Fruit fly (Drosophila melanogaster) whole organism, prepupa: ENCODE measurements around the gene nanos.
A peak's percentile ranks its signal among the peaks of the same experiment; 100 is the strongest.

Experiments
- CG11294 ChIP-seq: fragments of 200-800 bp; sonication (Bioruptor generic); IDR thresholded peaks from 2 replicates; pipeline ENCODE4 v1.3.6; 2022; ENCODE audit warnings: missing biosample characterization, missing genetic modification characterization
- CG11762 ChIP-seq: fragments of 200-800 bp; sonication (Bioruptor generic); optimal IDR thresholded peaks from 3 replicates; lab custom pipeline; 2016; ENCODE audit warnings: missing biosample characterization, missing genetic modification characterization; ENCODE audit not compliant: insufficient read depth
- CG15336 ChIP-seq: fragments of 200-800 bp; sonication (Bioruptor generic); IDR thresholded peaks from 2 replicates; pipeline ENCODE4 v1.3.6; 2022; ENCODE audit warnings: missing biosample characterization, missing genetic modification characterization
- CG16779 ChIP-seq: fragments of 200-800 bp; sonication (Bioruptor generic); optimal IDR thresholded peaks from 3 replicates; lab custom pipeline; 2017; ENCODE audit warnings: missing biosample characterization, mild to moderate bottlenecking, missing genetic modification characterization
- CG3032 ChIP-seq: fragments of 200-800 bp; optimal IDR thresholded peaks from 2 replicates; lab custom pipeline; 2019; ENCODE audit warnings: missing biosample characterization, mild to moderate bottlenecking, missing genetic modification characterization, moderate library complexity
- CG32006 ChIP-seq: fragments of 200-800 bp; sonication (Bioruptor generic); optimal IDR thresholded peaks from 3 replicates; lab custom pipeline; 2017; ENCODE audit warnings: missing biosample characterization, mild to moderate bottlenecking, missing genetic modification characterization
- CG3919 ChIP-seq: fragments of 200-800 bp; sonication (Bioruptor generic); optimal IDR thresholded peaks from 3 replicates; lab custom pipeline; 2016; ENCODE audit warnings: missing biosample characterization, missing genetic modification characterization
- CG4318 ChIP-seq: fragments of 200-800 bp; sonication (Bioruptor generic); optimal IDR thresholded peaks from 3 replicates; lab custom pipeline; 2017; ENCODE audit warnings: missing biosample characterization, mild to moderate bottlenecking, missing genetic modification characterization
- CG6276 ChIP-seq: fragments of 200-800 bp; sonication (Bioruptor generic); optimal IDR thresholded peaks from 2 replicates; lab custom pipeline; 2017; ENCODE audit warnings: missing biosample characterization, mild to moderate bottlenecking, missing genetic modification characterization
- CG6808 ChIP-seq: fragments of 200-800 bp; sonication (Bioruptor generic); optimal IDR thresholded peaks from 3 replicates; lab custom pipeline; 2017; ENCODE audit warnings: missing biosample characterization, missing genetic modification characterization, mild to moderate bottlenecking, moderate library complexity, missing genetic modification reagents
- CG6854 ChIP-seq: fragments of 200-800 bp; sonication (Bioruptor generic); optimal IDR thresholded peaks from 2 replicates; lab custom pipeline; 2017; ENCODE audit warnings: missing biosample characterization, mild to moderate bottlenecking, missing genetic modification characterization
- CG7368 ChIP-seq: fragments of 200-800 bp; sonication (Bioruptor generic); optimal IDR thresholded peaks from 3 replicates; lab custom pipeline; 2016; ENCODE audit warnings: missing biosample characterization, missing genetic modification characterization
- CG9139 ChIP-seq: fragments of 200-800 bp; sonication (Bioruptor generic); optimal IDR thresholded peaks from 3 replicates; lab custom pipeline; 2017; ENCODE audit warnings: missing biosample characterization, mild to moderate bottlenecking, missing genetic modification characterization
- Eip75B ChIP-seq: fragments of 200-800 bp; sonication (Bioruptor generic); optimal IDR thresholded peaks from 3 replicates; lab custom pipeline; 2016; ENCODE audit warnings: missing biosample characterization, missing genetic modification characterization
- Ets96B ChIP-seq: fragments of 200-800 bp; optimal IDR thresholded peaks from 2 replicates; lab custom pipeline; 2019; ENCODE audit warnings: missing biosample characterization, mild to moderate bottlenecking, missing genetic modification characterization, moderate library complexity
- Gug ChIP-seq: fragments of 200-800 bp; sonication (Bioruptor generic); IDR thresholded peaks from 2 replicates; pipeline ENCODE4 v1.3.6; 2022; ENCODE audit warnings: missing biosample characterization, missing genetic modification characterization
- Hr38 ChIP-seq: sonication (Bioruptor generic); optimal IDR thresholded peaks from 2 replicates; lab custom pipeline; 2016; ENCODE audit warnings: missing biosample characterization, missing genetic modification characterization
- Hr4 ChIP-seq: fragments of 200-800 bp; sonication (Bioruptor generic); optimal IDR thresholded peaks from 3 replicates; lab custom pipeline; 2016; ENCODE audit warnings: missing biosample characterization, missing genetic modification characterization
- Lpt ChIP-seq: fragments of 200-800 bp; sonication (Bioruptor generic); optimal IDR thresholded peaks from 3 replicates; lab custom pipeline; 2016; ENCODE audit warnings: missing biosample characterization, missing genetic modification characterization
- OdsH ChIP-seq: fragments of 200-800 bp; sonication (Bioruptor generic); optimal IDR thresholded peaks from 3 replicates; lab custom pipeline; 2016; ENCODE audit warnings: missing biosample characterization, missing genetic modification characterization
- Smox ChIP-seq: fragments of 200-800 bp; sonication (Bioruptor generic); optimal IDR thresholded peaks from 3 replicates; lab custom pipeline; 2016; ENCODE audit warnings: missing biosample characterization, missing genetic modification characterization
- Sox14 ChIP-seq: fragments of 200-800 bp; sonication (Bioruptor generic); optimal IDR thresholded peaks from 3 replicates; lab custom pipeline; 2016; ENCODE audit warnings: missing biosample characterization, missing genetic modification characterization
- Sox15 ChIP-seq: fragments of 200-800 bp; sonication (Bioruptor generic); optimal IDR thresholded peaks from 3 replicates; lab custom pipeline; 2016; ENCODE audit warnings: missing biosample characterization, missing genetic modification characterization
- acj6 ChIP-seq: fragments of 200-800 bp; sonication (Bioruptor generic); optimal IDR thresholded peaks from 3 replicates; lab custom pipeline; 2016; ENCODE audit warnings: missing biosample characterization, missing genetic modification characterization
- dac ChIP-seq: fragments of 200-800 bp; sonication (Bioruptor generic); optimal IDR thresholded peaks from 2 replicates; lab custom pipeline; 2017; ENCODE audit warnings: missing biosample characterization, mild to moderate bottlenecking, missing genetic modification characterization
- dsx ChIP-seq: fragments of 200-800 bp; optimal IDR thresholded peaks from 3 replicates; lab custom pipeline; 2019; ENCODE audit warnings: missing biosample characterization, mild to moderate bottlenecking, missing genetic modification characterization, moderate library complexity; ENCODE audit not compliant: poor library complexity, severe bottlenecking
- eg ChIP-seq: fragments of 200-800 bp; sonication (Bioruptor generic); IDR thresholded peaks from 3 replicates; pipeline ENCODE4 v1.3.6; 2022; ENCODE audit warnings: missing biosample characterization, missing genetic modification characterization
- lz ChIP-seq: fragments of 200-800 bp; sonication (Bioruptor generic); optimal IDR thresholded peaks from 3 replicates; lab custom pipeline; 2016; ENCODE audit warnings: missing biosample characterization, missing genetic modification characterization
- net ChIP-seq: fragments of 200-800 bp; sonication (Bioruptor generic); optimal IDR thresholded peaks from 3 replicates; lab custom pipeline; 2016; ENCODE audit warnings: missing biosample characterization, missing genetic modification characterization
- salr ChIP-seq, 2 experiments: fragments of 200-800 bp; sonication (Bioruptor generic); optimal IDR thresholded peaks; 3 replicates each; lab custom pipeline; 2016 to 2018; ENCODE audit warnings: missing biosample characterization in 2 of 2, missing genetic modification characterization in 2 of 2, mild to moderate bottlenecking in 1 of 2
- ss ChIP-seq, 2 experiments: fragments of 200-800 bp; sonication (Bioruptor generic); optimal IDR thresholded peaks; 2 replicates in 1 of 2; 3 replicates in 1 of 2; lab custom pipeline; 2017 to 2018; ENCODE audit warnings: mild to moderate bottlenecking in 2 of 2, missing biosample characterization in 2 of 2, missing genetic modification characterization in 2 of 2, moderate library complexity in 1 of 2

The nanos gene

dm6 chr3R:19166077-19166778, 9.2 kb downstream of the nanos start (continued):
- TF ChIP-seq CG4318 (GFP tag; lab: Kevin White, UChicago), result no peak
- no peak for TF ChIP-seq OdsH (GFP tag; lab: Kevin White, UChicago)
- TF ChIP-seq CG6276 (GFP tag; lab: Kevin White, UChicago), result no peak
- TF ChIP-seq CG16779, result no peak
- no peak for TF ChIP-seq dsx (GFP tag; lab: Kevin White, UChicago)
- no peak for TF ChIP-seq acj6 (GFP tag; lab: Kevin White, UChicago)
- TF ChIP-seq Hr38 (GFP tag; lab: Kevin White, UChicago), result no peak
- peak; percentile 9 for TF ChIP-seq Smox (GFP tag; lab: Kevin White, UChicago)
- TF ChIP-seq, all 60 proteins: peak for 9

- TF ChIP-seq ss (GFP tag; optimal IDR thresholded peaks at IDR 0.05; lab: Kevin White, UChicago) (no peak), CG15336 (GFP tag; lab: Robert Waterston, UW) (no peak), salr (GFP tag; optimal IDR thresholded peaks at IDR 0.05; lab: Kevin White, UChicago) (no peak), Ets96B (tag; lab: Kevin White, UChicago) (no peak), CG6808 (GFP tag; lab: Kevin White, UChicago) (no peak), Gug (GFP tag; lab: Robert Waterston, UW) (no peak), CG11294 (GFP tag; lab: Robert Waterston, UW) (no peak)
Observed at dm6 chr3R:19167521-19167920, 10.5 kb downstream of the nanos start.

DNA sequence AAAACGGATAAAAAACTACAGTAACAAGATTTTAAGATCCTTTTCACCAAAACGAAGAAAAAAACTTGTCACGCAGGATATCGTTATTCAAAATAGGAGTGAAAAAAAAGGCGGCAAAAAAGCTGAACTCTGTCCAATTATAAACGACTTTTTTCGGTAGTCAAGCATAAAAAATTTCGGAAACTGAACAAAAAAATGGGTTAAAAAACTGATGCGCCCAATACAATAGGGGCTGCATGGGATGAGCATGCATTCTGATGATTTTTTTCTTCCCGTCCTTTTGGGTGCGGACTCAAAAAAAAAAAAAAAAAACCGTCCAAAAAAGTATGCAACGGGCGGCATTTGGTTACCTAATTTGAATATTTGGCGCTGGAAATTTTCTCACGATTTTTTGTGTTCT, 17.5 kb downstream of the nanos start:
- no peak for TF ChIP-seq CG7368 (GFP tag; lab: Kevin White, UChicago)
- no peak for TF ChIP-seq Sox15 (GFP tag; lab: Kevin White, UChicago)
- TF ChIP-seq Lpt (GFP tag; lab: Kevin White, UChicago), result no peak
- no peak for TF ChIP-seq CG6276 (GFP tag; lab: Kevin White, UChicago)
- no peak for TF ChIP-seq Hr4 (GFP tag; lab: Kevin White, UChicago)
- no peak for TF ChIP-seq net (GFP tag; lab: Kevin White, UChicago)
- TF ChIP-seq Smox (GFP tag; lab: Kevin White, UChicago), result no peak
- no peak for TF ChIP-seq lz (GFP tag; lab: Kevin White, UChicago)
- TF ChIP-seq CG11762 (GFP tag; lab: Kevin White, UChicago), result no peak
- no peak for TF ChIP-seq dac (GFP tag; lab: Kevin White, UChicago)
- no peak for TF ChIP-seq salr (GFP tag; optimal IDR thresholded peaks at IDR 0.05; lab: Kevin White, UChicago)
- no peak for TF ChIP-seq Sox14

DNA sequence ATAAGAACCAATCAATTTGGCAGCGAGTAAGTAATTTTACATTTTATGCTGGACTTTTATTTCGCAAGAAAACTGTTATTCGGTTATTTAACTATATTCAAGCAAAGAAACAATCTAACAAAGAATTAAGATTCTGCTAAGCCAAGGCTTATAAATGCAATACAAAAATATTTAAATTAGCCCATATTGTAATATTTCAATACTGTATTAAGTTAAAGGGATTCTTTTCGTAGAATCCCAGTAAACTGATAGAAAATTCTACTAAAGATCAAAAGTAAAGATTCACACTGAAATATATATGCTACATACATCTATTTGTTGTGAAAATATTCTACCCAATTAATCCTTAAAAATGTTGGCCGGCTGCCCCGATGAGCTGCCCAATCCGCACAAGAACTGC, 19.7 kb downstream of the nanos start, which contains the start of gene CG14282:
Gene CG14282 (plus strand): TSS at position 301 of the 400 bp plus-strand sequence.
- TF ChIP-seq CG15336 (GFP tag; lab: Robert Waterston, UW) (no peak), CG9139 (GFP tag; lab: Kevin White, UChicago) (no peak), Sox15 (GFP tag; lab: Kevin White, UChicago) (no peak), eg (GFP tag; lab: Robert Waterston, UW) (no peak), CG11762 (GFP tag; lab: Kevin White, UChicago) (no peak), CG32006 (GFP tag; lab: Kevin White, UChicago) (no peak), CG6808 (GFP tag; lab: Kevin White, UChicago) (no peak), CG3032 (tag; lab: Kevin White, UChicago) (no peak), Eip75B (no peak), Hr4 (GFP tag; lab: Kevin White, UChicago) (no peak), dsx (GFP tag; lab: Kevin White, UChicago) (no peak), OdsH (GFP tag; lab: Kevin White, UChicago) (no peak), CG7368 (GFP tag; lab: Kevin White, UChicago) (no peak), Hr38 (GFP tag; lab: Kevin White, UChicago) (no peak), salr (GFP tag; optimal IDR thresholded peaks at IDR 0.05; lab: Kevin White, UChicago) (no peak), CG3919 (GFP tag; lab: Kevin White, UChicago) (no peak), CG16779 (no peak), CG6854 (GFP tag; lab: Kevin White, UChicago) (no peak)
